Fruit fly (Drosophila melanogaster) whole organism, embryonic: Measurements from ENCODE around the gene CG18596.

Source experiments
- Adf1 ChIP-seq: fragments of 200-800 bp; sonication (Bioruptor generic); IDR thresholded peaks from 2 replicates; pipeline ENCODE4 v1.3.6; 2022; ENCODE audit warnings: missing biosample characterization, missing genetic modification characterization
- Bteb2 ChIP-seq: fragments of 200-800 bp; sonication (Bioruptor generic); optimal IDR thresholded peaks from 2 replicates; lab custom pipeline; 2016; ENCODE audit warnings: missing biosample characterization, missing genetic modification characterization
- CG11696 ChIP-seq: fragments of 200-800 bp; sonication (Bioruptor generic); IDR thresholded peaks from 2 replicates; pipeline ENCODE4 v1.3.6; 2022; ENCODE audit warnings: missing biosample characterization, missing genetic modification characterization
- CG15479 ChIP-seq: fragments of 200-800 bp; sonication (Bioruptor generic); optimal IDR thresholded peaks from 3 replicates; lab custom pipeline; 2019; ENCODE audit warnings: missing biosample characterization, mild to moderate bottlenecking, missing genetic modification characterization, moderate library complexity
- CG3281 ChIP-seq: fragments of 200-800 bp; sonication (Bioruptor generic); optimal IDR thresholded peaks from 3 replicates; lab custom pipeline; 2017; ENCODE audit warnings: missing biosample characterization, mild to moderate bottlenecking, missing genetic modification characterization
- CG34224 ChIP-seq: fragments of 200-800 bp; sonication (Bioruptor generic); IDR thresholded peaks from 3 replicates; pipeline ENCODE4 v1.3.6; 2022; ENCODE audit warnings: missing biosample characterization, missing genetic modification characterization; ENCODE audit not compliant: partially characterized antibody
- CG4424 ChIP-seq: fragments of 200-800 bp; sonication (Bioruptor generic); optimal IDR thresholded peaks from 3 replicates; lab custom pipeline; 2016; ENCODE audit warnings: missing biosample characterization, missing genetic modification characterization
- CG4854 ChIP-seq: fragments of 200-800 bp; sonication (Bioruptor generic); optimal IDR thresholded peaks from 2 replicates; lab custom pipeline; 2016; ENCODE audit warnings: missing biosample characterization, missing genetic modification characterization, inconsistent platforms
- CG5180 ChIP-seq: fragments of 200-800 bp; sonication (Bioruptor generic); optimal IDR thresholded peaks from 3 replicates; lab custom pipeline; 2017; ENCODE audit warnings: missing biosample characterization, missing genetic modification characterization, mild to moderate bottlenecking, moderate library complexity, missing genetic modification reagents
- CG5953 ChIP-seq: fragments of 200-800 bp; sonication (Bioruptor generic); IDR thresholded peaks from 2 replicates; pipeline ENCODE4 v1.3.6; 2022; ENCODE audit warnings: missing biosample characterization, missing genetic modification characterization
- CG7786 ChIP-seq: fragments of 200-800 bp; sonication (Bioruptor generic); optimal IDR thresholded peaks from 2 replicates; lab custom pipeline; 2016; ENCODE audit warnings: missing biosample characterization, missing genetic modification characterization
- CG9932 ChIP-seq: fragments of 200-800 bp; sonication (Bioruptor generic); IDR thresholded peaks from 2 replicates; pipeline ENCODE4 v1.3.6; 2022; ENCODE audit warnings: missing biosample characterization, missing genetic modification characterization
- Fer1 ChIP-seq: fragments of 200-800 bp; sonication (Bioruptor generic); optimal IDR thresholded peaks from 2 replicates; lab custom pipeline; 2017; ENCODE audit warnings: missing biosample characterization, mild to moderate bottlenecking, missing genetic modification characterization
- HLH4C ChIP-seq: fragments of 200-800 bp; sonication (Bioruptor generic); IDR thresholded peaks from 3 replicates; pipeline ENCODE4 v1.3.6; 2022; ENCODE audit warnings: missing biosample characterization, missing genetic modification characterization; ENCODE audit not compliant: partially characterized antibody
- HmgD ChIP-seq: fragments of 200-800 bp; sonication (Bioruptor generic); optimal IDR thresholded peaks from 3 replicates; lab custom pipeline; 2016; ENCODE audit warnings: missing biosample characterization, missing genetic modification characterization
- MESR4 ChIP-seq: fragments of 200-800 bp; sonication (Bioruptor generic); optimal IDR thresholded peaks from 2 replicates; lab custom pipeline; 2018; ENCODE audit warnings: missing biosample characterization, mild to moderate bottlenecking, missing genetic modification characterization, moderate library complexity
- Med ChIP-seq: fragments of 200-800 bp; sonication (Bioruptor generic); peaks from one replicate; lab custom pipeline; 2016; ENCODE audit warnings: missing biosample characterization, missing genetic modification characterization, mild to moderate bottlenecking, inconsistent platforms, moderate library complexity
- NK7.1 ChIP-seq: fragments of 200-800 bp; sonication (Bioruptor generic); optimal IDR thresholded peaks from 3 replicates; lab custom pipeline; 2016; ENCODE audit warnings: missing biosample characterization, missing genetic modification characterization
- Nf-YA ChIP-seq: fragments of 200-800 bp; sonication (Bioruptor generic); IDR thresholded peaks from 2 replicates; pipeline ENCODE4 v1.3.6; 2022; ENCODE audit warnings: missing biosample characterization, missing genetic modification characterization
- Nf-YB ChIP-seq: fragments of 200-800 bp; sonication (Bioruptor generic); optimal IDR thresholded peaks from 3 replicates; lab custom pipeline; 2019; ENCODE audit warnings: missing biosample characterization, mild to moderate bottlenecking, missing genetic modification characterization, moderate library complexity
- PHDP ChIP-seq: fragments of 200-800 bp; sonication (Bioruptor generic); optimal IDR thresholded peaks from 3 replicates; lab custom pipeline; 2018; ENCODE audit warnings: missing biosample characterization, mild to moderate bottlenecking, missing genetic modification characterization, moderate library complexity
- Rx ChIP-seq: fragments of 200-800 bp; sonication (Bioruptor generic); IDR thresholded peaks from 2 replicates; pipeline ENCODE4 v1.3.6; 2022; ENCODE audit warnings: missing biosample characterization, missing genetic modification characterization
- Tbp ChIP-seq: fragments of >200 bp; optimal IDR thresholded peaks from 2 replicates; lab custom pipeline; 2018; ENCODE audit warnings: missing biosample characterization, missing genetic modification characterization
- Trl ChIP-seq, 3 experiments: fragments of >200 bp in 2 of 3; fragments of 200-800 bp in 1 of 3; sonication (Bioruptor generic) in 1 of 3; optimal IDR thresholded peaks; 2 replicates in 1 of 3; 3 replicates in 2 of 3; lab custom pipeline; 2016 to 2017; ENCODE audit warnings: missing biosample characterization in 1 of 3, missing genetic modification characterization in 1 of 3
- aop ChIP-seq: fragments of 200-800 bp; sonication (Bioruptor generic); IDR thresholded peaks from 2 replicates; pipeline ENCODE4 v1.3.6; 2022; ENCODE audit warnings: missing biosample characterization, missing genetic modification characterization
- ato ChIP-seq: fragments of 200-800 bp; sonication (Bioruptor generic); IDR thresholded peaks from 2 replicates; pipeline ENCODE4 v1.3.6; 2022; ENCODE audit warnings: missing biosample characterization, missing genetic modification characterization; ENCODE audit not compliant: partially characterized antibody
- bcd ChIP-seq: fragments of 200-800 bp; sonication (Bioruptor generic); optimal IDR thresholded peaks from 2 replicates; lab custom pipeline; 2017; ENCODE audit warnings: missing biosample characterization, mild to moderate bottlenecking, missing genetic modification characterization
- bigmax ChIP-seq: fragments of 200-800 bp; sonication (Bioruptor generic); optimal IDR thresholded peaks from 2 replicates; lab custom pipeline; 2018; ENCODE audit warnings: missing biosample characterization, mild to moderate bottlenecking, missing genetic modification characterization
- caup ChIP-seq: fragments of 200-800 bp; sonication (Bioruptor generic); optimal IDR thresholded peaks from 3 replicates; lab custom pipeline; 2017; ENCODE audit warnings: missing biosample characterization, mild to moderate bottlenecking, missing genetic modification characterization, moderate library complexity; ENCODE audit not compliant: severe bottlenecking
- chm ChIP-seq: fragments of 200-800 bp; sonication (Bioruptor generic); IDR thresholded peaks from 2 replicates; pipeline ENCODE4 v1.3.6; 2022; ENCODE audit warnings: missing biosample characterization, missing genetic modification characterization
- cwo ChIP-seq: fragments of 200-800 bp; sonication (Bioruptor generic); optimal IDR thresholded peaks from 3 replicates; lab custom pipeline; 2017; ENCODE audit warnings: missing biosample characterization, missing genetic modification characterization, mild to moderate bottlenecking, moderate library complexity, missing genetic modification reagents
- ems ChIP-seq: fragments of 200-800 bp; sonication (Bioruptor generic); optimal IDR thresholded peaks from 3 replicates; lab custom pipeline; 2016; ENCODE audit warnings: missing biosample characterization, missing genetic modification characterization
- eyg ChIP-seq: fragments of 200-800 bp; sonication (Bioruptor generic); optimal IDR thresholded peaks from 3 replicates; lab custom pipeline; 2016; ENCODE audit warnings: missing biosample characterization, missing genetic modification characterization
- fd102C ChIP-seq: fragments of 200-800 bp; sonication (Bioruptor generic); optimal IDR thresholded peaks from 2 replicates; lab custom pipeline; 2018; ENCODE audit warnings: missing biosample characterization, mild to moderate bottlenecking, missing genetic modification characterization, moderate library complexity
- ftz-f1 ChIP-seq: fragments of 200-800 bp; sonication (Bioruptor generic); optimal IDR thresholded peaks from 2 replicates; lab custom pipeline; 2016; ENCODE audit warnings: missing biosample characterization, missing genetic modification characterization
- fu2 ChIP-seq: fragments of 200-800 bp; sonication (Bioruptor generic); optimal IDR thresholded peaks from 2 replicates; lab custom pipeline; 2016; ENCODE audit warnings: missing biosample characterization, missing genetic modification characterization
- grn ChIP-seq: fragments of 200-800 bp; sonication (Bioruptor generic); optimal IDR thresholded peaks from 3 replicates; lab custom pipeline; 2017; ENCODE audit warnings: missing biosample characterization, missing genetic modification characterization
- ken ChIP-seq: fragments of 200-800 bp; sonication (Bioruptor generic); IDR thresholded peaks from 3 replicates; pipeline ENCODE4 v1.3.6; 2022; ENCODE audit warnings: missing biosample characterization, missing genetic modification characterization
- lbe ChIP-seq: fragments of 200-800 bp; sonication (Bioruptor generic); optimal IDR thresholded peaks from 2 replicates; lab custom pipeline; 2016; ENCODE audit warnings: missing biosample characterization, mild to moderate bottlenecking, missing genetic modification characterization
- mirr ChIP-seq: fragments of 200-800 bp; sonication (Bioruptor generic); optimal IDR thresholded peaks from 3 replicates; lab custom pipeline; 2018; ENCODE audit warnings: missing biosample characterization, mild to moderate bottlenecking, missing genetic modification characterization
- sens ChIP-seq: fragments of 200-800 bp; sonication (Bioruptor generic); peaks from one replicate; lab custom pipeline; 2016; ENCODE audit warnings: missing biosample characterization, missing genetic modification characterization
- ssp ChIP-seq: fragments of 200-800 bp; sonication (Bioruptor generic); IDR thresholded peaks from 2 replicates; pipeline ENCODE4 v1.3.6; 2022; ENCODE audit warnings: missing biosample characterization, missing genetic modification characterization
- sug ChIP-seq: fragments of 200-800 bp; optimal IDR thresholded peaks from 2 replicates; lab custom pipeline; 2019; ENCODE audit warnings: missing biosample characterization, mild to moderate bottlenecking, missing genetic modification characterization, moderate library complexity
- tll ChIP-seq, 2 experiments: fragments of 200-800 bp in 1 of 2; fragments of >200 bp in 1 of 2; sonication (Bioruptor generic) in 1 of 2; optimal IDR thresholded peaks; 2 replicates each; lab custom pipeline; 2017 to 2019; ENCODE audit warnings: missing biosample characterization in 2 of 2, missing genetic modification characterization in 2 of 2, mild to moderate bottlenecking in 1 of 2, moderate library complexity in 1 of 2
- trem ChIP-seq: fragments of 200-800 bp; optimal IDR thresholded peaks from 3 replicates; lab custom pipeline; 2019; ENCODE audit warnings: missing biosample characterization, mild to moderate bottlenecking, missing genetic modification characterization, moderate library complexity
- unpg ChIP-seq: fragments of 200-800 bp; sonication (Bioruptor generic); optimal IDR thresholded peaks from 3 replicates; lab custom pipeline; 2018; ENCODE audit warnings: missing biosample characterization, mild to moderate bottlenecking, missing genetic modification characterization, moderate library complexity

The CG18596 gene

dm6 chr3R:22410537-22411360 is 35.0 kb downstream of the CG18596 start, which contains the start of the genes CG13850 and lqfR (continued):
- TF ChIP-seq Nf-YB (GFP tag; lab: Kevin White, UChicago) (peak; percentile 53), ems (GFP tag; lab: Kevin White, UChicago) (peak; percentile 80), Trl (optimal IDR thresholded peaks at IDR 0.05; lab: Kevin White, UChicago) (no peak), Trl (GFP tag; optimal IDR thresholded peaks at IDR 0.05; lab: Kevin White, UChicago) (peak; percentile 83), Tbp (GFP tag; lab: Kevin White, UChicago) (peak; percentile 76), CG11696 (GFP tag; lab: Robert Waterston, UW) (no peak), trem (tag; lab: Kevin White, UChicago) (peak; percentile 84), Bteb2 (GFP tag; lab: Kevin White, UChicago) (peak; percentile 84), ato (GFP tag; lab: Robert Waterston, UW) (no peak), Rx (no peak), ssp (GFP tag; lab: Robert Waterston, UW) (peak; percentile 33; the same call in 1 of the 2 replicates), Nf-YA (GFP tag; lab: Robert Waterston, UW) (no peak), unpg (GFP tag; lab: Kevin White, UChicago) (no peak), ken (GFP tag; lab: Robert Waterston, UW) (peak; percentile 45; the same call in 1 of the 3 replicates), lbe (GFP tag; lab: Kevin White, UChicago) (peak; percentile 38), caup (GFP tag; lab: Kevin White, UChicago) (peak; percentile 80), tll (GFP tag; optimal IDR thresholded peaks at IDR 0.05; lab: Kevin White, UChicago) (peak in 1 of 2 experiments; percentile 30), chm (GFP tag; lab: Robert Waterston, UW) (no peak), fd102C (GFP tag; lab: Kevin White, UChicago) (no peak), eyg (GFP tag; lab: Kevin White, UChicago) (peak; percentile 39), CG4424 (GFP tag; lab: Kevin White, UChicago) (peak; percentile 84), CG7786 (peak; percentile 84), MESR4 (GFP tag; lab: Kevin White, UChicago) (peak; percentile 28), CG34224 (GFP tag; lab: Robert Waterston, UW) (no peak; the same call in 2 of the 3 replicates), CG5180 (no peak), HmgD (GFP tag; lab: Kevin White, UChicago) (peak; percentile 76), CG5953 (0 out of 2 replicates have a peak, but pooled peaks have one; percentile 21)

dm6 chr3R:22411879-22412587 is 36.3 kb downstream of the CG18596 start:
- TF ChIP-seq CG4854 (GFP tag; lab: Kevin White, UChicago) = peak; percentile 1
- TF ChIP-seq cwo (GFP tag; lab: Kevin White, UChicago) = peak; percentile 59
- TF ChIP-seq CG9932 (GFP tag; lab: Robert Waterston, UW) = peak; percentile 19; the same call in 1 of the 2 replicates
- peak; percentile 25 for TF ChIP-seq bigmax (GFP tag; lab: Kevin White, UChicago)
- TF ChIP-seq ftz-f1 (GFP tag; lab: Kevin White, UChicago) = peak; percentile 87
- peak; percentile 15 for TF ChIP-seq CG15479 (GFP tag; lab: Kevin White, UChicago)
- peak; percentile 31 for TF ChIP-seq CG3281
- 0 out of 3 replicates have a peak, but pooled peaks have one; percentile 8 for TF ChIP-seq HLH4C (GFP tag; lab: Robert Waterston, UW)
- peak; percentile 11; the same call in 1 of the 2 replicates for TF ChIP-seq Adf1 (GFP tag; lab: Robert Waterston, UW)
- TF ChIP-seq grn = peak; percentile 58
- TF ChIP-seq aop (GFP tag; lab: Robert Waterston, UW) = no peak
- TF ChIP-seq Med = peak; percentile 70
- TF ChIP-seq sug = peak; percentile 58
- peak; percentile 72 for TF ChIP-seq sens
- TF ChIP-seq mirr = peak; percentile 91
- TF ChIP-seq bcd = no peak
- TF ChIP-seq PHDP (tag; lab: Kevin White, UChicago) = peak; percentile 6
- no peak for TF ChIP-seq fu2 (GFP tag; lab: Kevin White, UChicago)
- peak; percentile 35 for TF ChIP-seq Fer1 (GFP tag; lab: Kevin White, UChicago)
- no peak for TF ChIP-seq NK7.1 (GFP tag; lab: Kevin White, UChicago)
